Fruit fly (Drosophila melanogaster) whole organism, embryonic: Measurements from ENCODE around the gene CG13031.

Experiments used
- CG11696 ChIP-seq: fragments of 200-800 bp; sonication (Bioruptor generic); IDR thresholded peaks from 2 replicates; pipeline ENCODE4 v1.3.6; 2022; ENCODE audit warnings: missing biosample characterization, missing genetic modification characterization
- CG12236 ChIP-seq: fragments of 200-800 bp; sonication (Bioruptor generic); optimal IDR thresholded peaks from 2 replicates; lab custom pipeline; 2016; ENCODE audit warnings: missing biosample characterization, missing genetic modification characterization
- CG12391 ChIP-seq: fragments of 200-800 bp; sonication (Bioruptor generic); optimal IDR thresholded peaks from 3 replicates; lab custom pipeline; 2018; ENCODE audit warnings: missing biosample characterization, mild to moderate bottlenecking, missing genetic modification characterization, moderate library complexity
- CG14441 ChIP-seq: fragments of 200-800 bp; sonication (Bioruptor generic); IDR thresholded peaks from 2 replicates; pipeline ENCODE4 v1.3.6; 2022; ENCODE audit warnings: missing biosample characterization, missing genetic modification characterization
- CG1603 ChIP-seq: fragments of 200-800 bp; sonication (Bioruptor generic); optimal IDR thresholded peaks from 2 replicates; lab custom pipeline; 2019; ENCODE audit warnings: missing biosample characterization, mild to moderate bottlenecking, missing genetic modification characterization, moderate library complexity
- CG17802 ChIP-seq: fragments of 200-800 bp; sonication (Bioruptor generic); optimal IDR thresholded peaks from 2 replicates; lab custom pipeline; 2018; ENCODE audit warnings: missing biosample characterization, mild to moderate bottlenecking, missing genetic modification characterization, moderate library complexity
- CG18262 ChIP-seq: fragments of 200-800 bp; optimal IDR thresholded peaks from 3 replicates; lab custom pipeline; 2019; ENCODE audit warnings: missing biosample characterization, mild to moderate bottlenecking, missing genetic modification characterization, moderate library complexity
- CG2129 ChIP-seq: fragments of 200-800 bp; sonication (Bioruptor generic); IDR thresholded peaks from 2 replicates; pipeline ENCODE4 v1.3.6; 2022; ENCODE audit warnings: missing biosample characterization, missing genetic modification characterization; ENCODE audit not compliant: partially characterized antibody
- CG2199 ChIP-seq: fragments of 200-800 bp; sonication (Bioruptor generic); IDR thresholded peaks from 3 replicates; pipeline ENCODE4 v1.3.6; 2022; ENCODE audit warnings: missing biosample characterization, missing genetic modification characterization
- CG2712 ChIP-seq: fragments of 200-800 bp; optimal IDR thresholded peaks from 3 replicates; lab custom pipeline; 2019; ENCODE audit warnings: missing biosample characterization, mild to moderate bottlenecking, missing genetic modification characterization, moderate library complexity
- CG31441 ChIP-seq: fragments of 200-800 bp; sonication (Bioruptor generic); IDR thresholded peaks from 2 replicates; pipeline ENCODE4 v1.3.6; 2022; ENCODE audit warnings: missing biosample characterization, missing genetic modification characterization
- CG32532 ChIP-seq: fragments of 200-800 bp; sonication (Bioruptor generic); IDR thresholded peaks from 2 replicates; pipeline ENCODE4 v1.3.6; 2022; ENCODE audit warnings: missing biosample characterization, missing genetic modification characterization
- CG3407 ChIP-seq: fragments of 200-800 bp; sonication (Bioruptor generic); optimal IDR thresholded peaks from 2 replicates; lab custom pipeline; 2018; ENCODE audit warnings: missing biosample characterization, mild to moderate bottlenecking, missing genetic modification characterization
- CG3838 ChIP-seq: fragments of 200-800 bp; sonication (Bioruptor generic); optimal IDR thresholded peaks from 3 replicates; lab custom pipeline; 2016; ENCODE audit warnings: missing biosample characterization, missing genetic modification characterization
- CG7556 ChIP-seq: fragments of 200-800 bp; sonication (Bioruptor generic); optimal IDR thresholded peaks from 2 replicates; lab custom pipeline; 2017; ENCODE audit warnings: missing biosample characterization, mild to moderate bottlenecking, missing genetic modification characterization
- CG8359 ChIP-seq: fragments of 200-800 bp; sonication (Bioruptor generic); optimal IDR thresholded peaks from 2 replicates; lab custom pipeline; 2017; ENCODE audit warnings: missing biosample characterization, mild to moderate bottlenecking, missing genetic modification characterization, borderline replicate concordance
- D19A ChIP-seq: fragments of 200-800 bp; optimal IDR thresholded peaks from 3 replicates; lab custom pipeline; 2019; ENCODE audit warnings: missing biosample characterization, mild to moderate bottlenecking, missing genetic modification characterization, moderate library complexity
- Dbx ChIP-seq: fragments of 200-800 bp; sonication (Bioruptor generic); IDR thresholded peaks from 3 replicates; pipeline ENCODE4 v1.3.6; 2022; ENCODE audit warnings: missing biosample characterization, missing genetic modification characterization
- Doc2 ChIP-seq: fragments of 200-800 bp; sonication (Bioruptor generic); IDR thresholded peaks from 2 replicates; pipeline ENCODE4 v1.3.6; 2022; ENCODE audit warnings: missing biosample characterization, missing genetic modification characterization
- Fer3 ChIP-seq: fragments of 200-800 bp; sonication (Bioruptor generic); optimal IDR thresholded peaks from 2 replicates; lab custom pipeline; 2018; ENCODE audit warnings: missing biosample characterization, mild to moderate bottlenecking, missing genetic modification characterization, moderate library complexity
- HLH3B ChIP-seq: fragments of 200-800 bp; sonication (Bioruptor generic); IDR thresholded peaks from 2 replicates; pipeline ENCODE4 v1.3.6; 2022; ENCODE audit warnings: missing biosample characterization, missing genetic modification characterization
- Lpt ChIP-seq: fragments of >200 bp; optimal IDR thresholded peaks from 2 replicates; lab custom pipeline; 2018; ENCODE audit warnings: missing biosample characterization, missing genetic modification characterization
- NFAT ChIP-seq: fragments of 200-800 bp; sonication (Bioruptor generic); IDR thresholded peaks from 2 replicates; pipeline ENCODE4 v1.3.6; 2022; ENCODE audit warnings: missing biosample characterization, missing genetic modification characterization
- Ptx1 ChIP-seq: fragments of 200-800 bp; sonication (Bioruptor generic); IDR thresholded peaks from 2 replicates; pipeline ENCODE4 v1.3.6; 2022; ENCODE audit warnings: missing biosample characterization, missing genetic modification characterization
- Taf1 ChIP-seq: fragments of 200-800 bp; sonication (Bioruptor generic); IDR thresholded peaks from 2 replicates; pipeline ENCODE4 v1.3.6; 2022; ENCODE audit warnings: missing biosample characterization, missing genetic modification characterization
- Tbp ChIP-seq: fragments of >200 bp; optimal IDR thresholded peaks from 2 replicates; lab custom pipeline; 2018; ENCODE audit warnings: missing biosample characterization, missing genetic modification characterization
- Trl ChIP-seq, 3 experiments: fragments of >200 bp in 2 of 3; fragments of 200-800 bp in 1 of 3; sonication (Bioruptor generic) in 1 of 3; optimal IDR thresholded peaks; 2 replicates in 1 of 3; 3 replicates in 2 of 3; lab custom pipeline; 2016 to 2017; ENCODE audit warnings: missing biosample characterization in 1 of 3, missing genetic modification characterization in 1 of 3
- Xbp1 ChIP-seq: fragments of 200-800 bp; sonication (Bioruptor generic); optimal IDR thresholded peaks from 3 replicates; lab custom pipeline; 2016; ENCODE audit warnings: missing biosample characterization, mild to moderate bottlenecking, missing genetic modification characterization
- abd-A ChIP-seq: fragments of 200-800 bp; sonication (Bioruptor generic); optimal IDR thresholded peaks from 3 replicates; lab custom pipeline; 2019; ENCODE audit warnings: missing biosample characterization, mild to moderate bottlenecking, missing genetic modification characterization, moderate library complexity
- ac ChIP-seq: fragments of 200-800 bp; sonication (Bioruptor generic); optimal IDR thresholded peaks from 3 replicates; lab custom pipeline; 2017; ENCODE audit warnings: missing biosample characterization, mild to moderate bottlenecking, missing genetic modification characterization
- br ChIP-seq: fragments of >200 bp; optimal IDR thresholded peaks from 2 replicates; lab custom pipeline; 2017
- cad ChIP-seq: fragments of >200 bp; optimal IDR thresholded peaks from 2 replicates; lab custom pipeline; 2017; ENCODE audit warnings: missing biosample characterization, missing genetic modification characterization
- danr ChIP-seq: fragments of 200-800 bp; sonication (Bioruptor generic); IDR thresholded peaks from 2 replicates; pipeline ENCODE4 v1.3.6; 2022; ENCODE audit warnings: missing biosample characterization, missing genetic modification characterization
- ems ChIP-seq: fragments of 200-800 bp; sonication (Bioruptor generic); optimal IDR thresholded peaks from 3 replicates; lab custom pipeline; 2016; ENCODE audit warnings: missing biosample characterization, missing genetic modification characterization
- gem ChIP-seq: fragments of 200-800 bp; sonication (Bioruptor generic); optimal IDR thresholded peaks from 2 replicates; lab custom pipeline; 2019; ENCODE audit warnings: missing biosample characterization, mild to moderate bottlenecking, missing genetic modification characterization, moderate library complexity
- grau ChIP-seq: fragments of 200-800 bp; optimal IDR thresholded peaks from 3 replicates; lab custom pipeline; 2019; ENCODE audit warnings: missing biosample characterization, mild to moderate bottlenecking, missing genetic modification characterization, moderate library complexity
- hkb ChIP-seq, 2 experiments: fragments of 200-800 bp in 1 of 2; fragments of >200 bp in 1 of 2; sonication (Bioruptor generic) in 1 of 2; IDR thresholded peaks in 1 of 2; optimal IDR thresholded peaks in 1 of 2; 2 replicates each; pipeline versions ENCODE4 v1.3.6 to Lab custom; 2017 to 2022; ENCODE audit warnings: missing biosample characterization in 1 of 2, missing genetic modification characterization in 1 of 2
- hth ChIP-seq: fragments of >200 bp; optimal IDR thresholded peaks from 2 replicates; lab custom pipeline; 2017; ENCODE audit warnings: inconsistent platforms
- kni ChIP-seq: fragments of 200-800 bp; sonication (Bioruptor generic); optimal IDR thresholded peaks from 3 replicates; lab custom pipeline; 2017; ENCODE audit warnings: mild to moderate bottlenecking, missing biosample characterization, missing genetic modification reagents, missing genetic modification characterization
- lab ChIP-seq: fragments of 200-800 bp; sonication (Bioruptor generic); optimal IDR thresholded peaks from 3 replicates; lab custom pipeline; 2017; ENCODE audit warnings: missing biosample characterization, missing genetic modification characterization, mild to moderate bottlenecking, moderate library complexity, missing genetic modification reagents
- mam ChIP-seq: fragments of 200-800 bp; sonication (Bioruptor generic); optimal IDR thresholded peaks from 3 replicates; lab custom pipeline; 2016; ENCODE audit warnings: missing biosample characterization, missing genetic modification characterization
- mld ChIP-seq: fragments of 200-800 bp; sonication (Bioruptor generic); IDR thresholded peaks from 3 replicates; pipeline ENCODE4 v1.3.6; 2022; ENCODE audit warnings: missing biosample characterization, missing genetic modification characterization; ENCODE audit not compliant: partially characterized antibody
- pfk ChIP-seq: fragments of 200-800 bp; sonication (Bioruptor generic); optimal IDR thresholded peaks from 2 replicates; lab custom pipeline; 2018; ENCODE audit warnings: missing biosample characterization, mild to moderate bottlenecking, missing genetic modification characterization, moderate library complexity
- phol ChIP-seq: fragments of 200-800 bp; sonication (Bioruptor generic); optimal IDR thresholded peaks from 3 replicates; lab custom pipeline; 2018; ENCODE audit warnings: missing biosample characterization, mild to moderate bottlenecking, missing genetic modification characterization, moderate library complexity
- ranshi ChIP-seq: fragments of 200-800 bp; sonication (Bioruptor generic); IDR thresholded peaks from 2 replicates; pipeline ENCODE4 v1.3.6; 2022; ENCODE audit warnings: missing biosample characterization, missing genetic modification characterization
- rib ChIP-seq: fragments of 200-800 bp; sonication (Bioruptor generic); IDR thresholded peaks from 2 replicates; pipeline ENCODE4 v1.3.6; 2022; ENCODE audit warnings: missing biosample characterization, missing genetic modification characterization
- schlank ChIP-seq: fragments of 200-800 bp; sonication (Bioruptor generic); optimal IDR thresholded peaks from 2 replicates; lab custom pipeline; 2018; ENCODE audit warnings: missing biosample characterization, mild to moderate bottlenecking, missing genetic modification characterization
- shn ChIP-seq: fragments of 200-800 bp; sonication (Bioruptor generic); optimal IDR thresholded peaks from 3 replicates; lab custom pipeline; 2016; ENCODE audit warnings: missing biosample characterization, missing genetic modification characterization
- sqz ChIP-seq: fragments of 200-800 bp; sonication (Bioruptor generic); optimal IDR thresholded peaks from 3 replicates; lab custom pipeline; 2018; ENCODE audit warnings: missing biosample characterization, mild to moderate bottlenecking, missing genetic modification characterization
- tll ChIP-seq, 2 experiments: fragments of 200-800 bp in 1 of 2; fragments of >200 bp in 1 of 2; sonication (Bioruptor generic) in 1 of 2; optimal IDR thresholded peaks; 2 replicates each; lab custom pipeline; 2017 to 2019; ENCODE audit warnings: missing biosample characterization in 2 of 2, missing genetic modification characterization in 2 of 2, mild to moderate bottlenecking in 1 of 2, moderate library complexity in 1 of 2
- zfh2 ChIP-seq: fragments of 200-800 bp; sonication (Bioruptor generic); optimal IDR thresholded peaks from 2 replicates; lab custom pipeline; 2016; ENCODE audit warnings: missing biosample characterization, missing genetic modification characterization

Gene CG13031

DNA sequence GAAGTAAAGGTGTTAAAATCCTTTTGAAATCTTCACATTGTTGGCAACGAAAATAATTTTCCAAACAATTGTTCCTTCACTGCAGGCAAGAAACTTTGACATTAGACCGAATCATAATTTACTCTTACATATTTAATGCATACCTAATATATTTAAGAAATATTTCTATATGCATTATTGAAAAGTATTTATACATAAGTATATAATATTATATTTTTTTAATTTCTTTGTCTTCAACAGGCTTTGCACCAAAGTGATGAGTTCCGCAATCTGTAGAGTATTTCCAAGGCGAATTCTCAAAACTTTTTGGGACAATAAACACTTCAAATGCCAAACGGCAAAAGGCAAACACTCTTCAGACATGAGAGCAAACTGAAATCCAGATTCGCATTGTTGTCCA, 27.6 kb upstream of the CG13031 start:
- TF ChIP-seq danr (GFP tag; lab: Robert Waterston, UW) (0 out of 2 replicates have a peak, but pooled peaks have one; percentile 16), tll (GFP tag; optimal IDR thresholded peaks at IDR 0.05; lab: Kevin White, UChicago) (no peak), grau (peak; percentile 55), lab (GFP tag; lab: Kevin White, UChicago) (peak; percentile 3), CG14441 (GFP tag; lab: Robert Waterston, UW) (peak; percentile 51), CG12236 (no peak), gem (tag; lab: Kevin White, UChicago) (peak; percentile 69), cad (no peak), sqz (GFP tag; lab: Kevin White, UChicago) (no peak), shn (GFP tag; lab: Kevin White, UChicago) (no peak), CG2129 (GFP tag; lab: Robert Waterston, UW) (no peak), CG31441 (GFP tag; lab: Robert Waterston, UW) (peak; percentile 57), CG2199 (GFP tag; lab: Robert Waterston, UW) (no peak), CG17802 (tag; lab: Kevin White, UChicago) (no peak), mam (GFP tag; lab: Kevin White, UChicago) (no peak), Ptx1 (peak; percentile 66), ranshi (GFP tag; lab: Robert Waterston, UW) (0 out of 2 replicates have a peak, but pooled peaks have one; percentile 19), CG1603 (tag; lab: Kevin White, UChicago) (no peak), Trl (optimal IDR thresholded peaks at IDR 0.05; lab: Kevin White, UChicago) (no peak), Trl (GFP tag; optimal IDR thresholded peaks at IDR 0.05; lab: Kevin White, UChicago) (no peak), schlank (tag; lab: Kevin White, UChicago) (no peak), ems (GFP tag; lab: Kevin White, UChicago) (no peak), NFAT (GFP tag; lab: Robert Waterston, UW) (no peak), Doc2 (GFP tag; lab: Robert Waterston, UW) (no peak), pfk (GFP tag; lab: Kevin White, UChicago) (no peak), CG32532 (no peak), hkb (optimal IDR thresholded peaks at IDR 0.05; lab: Kevin White, UChicago) (no peak), hkb (GFP tag; IDR thresholded peaks at IDR 0.05; lab: Robert Waterston, UW) (peak; percentile 75), phol (tag; lab: Kevin White, UChicago) (peak; percentile 46), hth (lab: Kevin White, UChicago) (no peak), Tbp (no peak), CG8359 (GFP tag; lab: Kevin White, UChicago) (no peak), br (lab: Kevin White, UChicago) (no peak), CG11696 (no peak), Lpt (GFP tag; lab: Kevin White, UChicago) (no peak), CG3838 (GFP tag; lab: Kevin White, UChicago) (no peak), HLH3B (GFP tag; lab: Robert Waterston, UW) (peak; percentile 71), Fer3 (tag; lab: Kevin White, UChicago) (peak; percentile 51), kni (GFP tag; lab: Kevin White, UChicago) (no peak), CG12391 (tag; lab: Kevin White, UChicago) (peak; percentile 63), CG3407 (GFP tag; lab: Kevin White, UChicago) (peak; percentile 19), CG7556 (peak; percentile 29), zfh2 (GFP tag; lab: Kevin White, UChicago) (no peak), ac (GFP tag; lab: Kevin White, UChicago) (no peak), Taf1 (GFP tag; lab: Robert Waterston, UW) (no peak), CG2712 (tag; lab: Kevin White, UChicago) (peak; percentile 65), Xbp1 (GFP tag; lab: Kevin White, UChicago) (peak; percentile 34), CG18262 (peak; percentile 57), D19A (tag; lab: Kevin White, UChicago) (peak; percentile 93), mld (GFP tag; lab: Robert Waterston, UW) (no peak), abd-A (tag; lab: Kevin White, UChicago) (no peak), rib (GFP tag; lab: Robert Waterston, UW) (no peak), Dbx (GFP tag; lab: Robert Waterston, UW) (0 out of 3 replicates have a peak, but pooled peaks have one; percentile 21)
